Worm (Caenorhabditis elegans) whole organism, L4/young adult: ENCODE measurements around the gene hmg-4.

Experiments used
- W03F9.2 ChIP-seq: fragments of 150-350 bp; optimal IDR thresholded peaks from 2 replicates; lab custom pipeline; 2014; ENCODE audit warnings: missing biosample characterization, missing genetic modification characterization
- dao-5 ChIP-seq: sonication (generic microtip); optimal IDR thresholded peaks from 2 replicates; lab custom pipeline; 2016; ENCODE audit warnings: missing genotype, missing genetic modification characterization, moderate library complexity, missing compliant biosample characterization
- him-1 ChIP-seq: sonication (generic microtip); optimal IDR thresholded peaks from 2 replicates; lab custom pipeline; 2016; ENCODE audit warnings: missing genotype, missing genetic modification reagents, missing genetic modification characterization, missing compliant biosample characterization

The hmg-4 gene

DNA sequence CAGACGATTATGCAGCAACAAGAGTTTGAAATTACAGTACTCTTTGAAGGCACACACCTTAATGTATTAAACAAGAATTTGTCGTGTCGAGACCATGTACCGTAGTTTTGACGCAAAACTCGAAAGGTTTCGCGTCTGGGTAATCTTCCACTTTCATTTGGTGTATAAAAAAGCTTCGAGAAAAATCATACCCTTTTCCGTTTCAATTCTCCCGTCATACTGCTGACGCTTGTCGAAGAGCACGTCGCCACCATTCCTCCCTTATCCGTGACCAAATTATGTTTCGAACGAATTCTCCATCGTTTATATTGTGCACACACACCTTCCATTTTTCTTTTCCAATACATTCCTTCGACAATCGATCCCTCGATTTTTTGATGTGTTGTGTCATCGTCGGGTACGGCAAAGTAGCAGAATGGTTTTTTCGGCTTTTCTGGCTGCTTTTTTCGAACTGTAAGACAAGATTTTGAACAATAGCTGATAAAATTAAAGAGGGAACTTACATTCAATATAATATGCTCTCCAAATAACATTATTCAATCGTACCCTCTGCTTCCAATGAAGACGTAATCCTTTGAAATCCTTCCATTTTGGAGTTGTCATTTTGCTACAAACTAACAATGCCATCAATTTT lies 7.5 kb downstream of the hmg-4 start:
- TF ChIP-seq dao-5 (tag; lab: Kevin White, UChicago) = no peak
- TF ChIP-seq him-1 (tag; lab: Kevin White, UChicago) = no peak
- no peak for TF ChIP-seq W03F9.2 (tag; lab: Kevin White, UChicago)

DNA sequence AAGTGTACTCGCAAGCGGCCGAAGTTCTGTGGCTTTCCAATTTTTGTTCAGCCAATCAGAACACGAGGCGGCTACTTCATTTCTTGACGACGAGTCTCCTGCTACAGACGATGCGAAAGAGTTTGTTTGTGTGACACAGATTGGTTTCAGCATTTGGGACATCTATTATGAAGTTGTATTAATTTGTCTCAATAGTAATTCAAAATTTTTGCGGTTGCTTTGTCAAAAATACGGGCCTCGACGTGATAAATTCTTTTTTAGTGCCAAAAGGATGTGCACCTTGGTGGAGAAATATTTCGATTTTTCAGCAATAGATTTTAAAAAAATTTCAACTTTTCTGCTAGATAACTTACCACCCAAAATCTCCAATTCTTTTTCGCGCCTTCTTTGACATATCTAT lies 10.8 kb downstream of the hmg-4 start:
- no peak for TF ChIP-seq W03F9.2 (tag; lab: Kevin White, UChicago)
- no peak for TF ChIP-seq dao-5 (tag; lab: Kevin White, UChicago)
- TF ChIP-seq him-1 (tag; lab: Kevin White, UChicago) = no peak

DNA sequence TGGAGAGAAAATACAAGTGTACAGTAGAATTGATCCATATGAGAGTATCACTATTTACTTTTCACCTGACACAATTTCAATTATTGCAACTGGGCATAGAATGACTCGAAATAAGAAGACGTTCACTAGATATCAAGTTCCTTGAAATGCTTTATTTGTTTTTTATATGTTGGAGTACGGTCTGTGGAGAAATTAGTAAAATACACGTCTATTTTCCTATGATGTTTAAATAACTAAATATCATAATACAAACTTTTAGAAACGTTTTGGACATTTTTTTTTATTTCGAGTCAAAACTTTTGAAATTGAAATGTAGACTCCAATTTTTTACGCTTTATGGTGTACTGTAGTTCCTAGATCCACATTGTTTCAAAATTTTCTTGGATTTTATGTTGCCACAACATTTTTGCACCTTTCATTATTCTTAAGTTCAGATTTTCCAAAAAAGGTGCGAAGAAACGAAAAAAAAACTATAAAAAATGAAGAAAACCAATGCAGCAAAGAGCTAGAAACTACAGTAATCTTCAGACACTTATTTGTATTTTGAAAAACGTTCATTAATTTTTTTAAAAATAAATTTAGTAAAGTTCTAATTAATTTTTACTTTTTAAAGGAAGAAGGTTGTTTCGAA lies 11.9 kb downstream of the hmg-4 start:
- TF ChIP-seq dao-5 (tag; lab: Kevin White, UChicago) = no peak
- no peak for TF ChIP-seq W03F9.2 (tag; lab: Kevin White, UChicago)
- TF ChIP-seq him-1 (tag; lab: Kevin White, UChicago) = no peak

DNA sequence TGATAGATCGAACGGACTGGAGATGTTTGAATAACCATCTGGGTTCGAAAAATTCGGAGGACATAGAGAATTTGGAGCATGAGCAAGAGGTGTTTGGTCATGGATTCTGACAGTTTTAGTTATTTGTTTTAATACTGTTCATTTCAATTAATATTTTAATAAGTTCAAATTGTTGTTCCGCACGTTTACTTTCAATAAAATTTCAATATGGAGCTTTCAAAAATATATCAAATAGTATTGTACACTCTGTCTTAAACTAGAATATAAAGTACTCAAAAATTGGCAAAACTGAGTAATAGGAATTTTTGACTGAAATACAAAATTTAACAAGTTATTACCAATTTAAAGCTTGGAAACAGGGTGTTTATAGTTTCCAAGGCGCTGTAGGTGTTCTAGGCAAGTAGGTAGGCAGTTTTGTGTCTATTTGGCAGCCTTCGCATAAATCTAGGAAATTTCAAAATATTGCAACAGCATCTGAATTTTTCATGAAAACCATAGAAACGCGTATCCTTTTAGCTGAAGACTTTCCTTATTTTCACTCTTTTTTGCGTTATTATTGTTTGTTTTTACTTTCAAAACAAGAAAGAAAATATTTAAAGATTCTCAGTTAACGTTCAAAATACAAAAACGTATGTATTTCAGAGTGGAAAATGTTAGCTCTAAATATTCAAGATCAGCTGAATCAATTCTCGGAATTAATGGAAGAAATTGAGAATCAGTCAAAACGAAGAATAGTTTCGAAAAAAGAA lies 14.2 kb downstream of the hmg-4 start, which contains the start of the genes T20B12.5 and T20B12.4:
Gene T20B12.5, minus strand, starts transcription at position 101 of the 749 bp plus-strand sequence.
Gene T20B12.4, plus strand, starts transcription at position 699 of the 749 bp plus-strand sequence.
- TF ChIP-seq dao-5 (tag; lab: Kevin White, UChicago) = no peak
- no peak for TF ChIP-seq W03F9.2 (tag; lab: Kevin White, UChicago)
- TF ChIP-seq him-1 (tag; lab: Kevin White, UChicago) = no peak

DNA sequence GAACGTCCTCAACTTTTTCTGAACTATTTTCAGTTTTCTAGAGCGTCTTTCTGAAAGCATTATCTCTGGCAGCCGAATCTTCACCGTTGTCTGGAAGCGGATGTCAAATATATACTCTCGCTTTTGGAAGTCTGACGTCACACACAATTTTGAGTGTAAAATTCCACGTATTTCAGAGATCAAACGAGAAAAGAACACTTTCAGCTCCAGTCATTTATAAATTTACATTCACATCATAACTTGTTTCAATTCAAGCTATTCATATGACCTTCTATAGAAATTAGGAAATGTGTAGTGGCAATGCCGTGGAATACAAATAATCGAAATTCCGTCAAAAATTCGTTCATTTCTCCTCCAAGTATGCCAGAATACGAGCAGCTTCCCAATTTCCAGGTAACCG lies 15.8 kb downstream of the hmg-4 start, which contains the start of gene F08F8.11:
Gene F08F8.11, plus strand, starts transcription at position 301 of the 400 bp plus-strand sequence.
- no peak for TF ChIP-seq him-1 (tag; lab: Kevin White, UChicago)
- no peak for TF ChIP-seq W03F9.2 (tag; lab: Kevin White, UChicago)
- no peak for TF ChIP-seq dao-5 (tag; lab: Kevin White, UChicago)

DNA sequence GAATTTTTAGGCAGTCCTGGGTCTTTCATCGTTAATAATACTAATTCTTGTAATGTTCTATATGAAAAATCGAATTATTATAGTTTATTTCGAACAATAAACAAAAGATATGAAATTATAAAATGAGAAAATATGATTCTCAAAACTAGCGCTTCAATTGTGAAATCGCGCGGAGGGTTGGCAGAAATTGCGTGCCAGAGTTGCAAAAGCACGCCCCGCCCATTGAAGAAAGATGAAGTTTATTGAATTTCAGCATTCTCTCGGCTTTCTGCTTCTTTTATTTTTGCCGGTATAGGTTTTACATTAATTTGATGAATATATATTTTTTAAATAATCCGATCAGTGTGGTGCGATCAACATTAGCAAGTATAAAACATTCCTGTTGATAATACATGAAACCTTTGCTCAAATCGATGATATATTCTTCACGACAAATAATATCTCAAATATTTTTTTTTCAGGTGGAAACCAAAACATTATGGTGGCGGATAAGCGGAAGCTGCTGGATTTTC lies 22.3 kb downstream of the hmg-4 start, which contains the start of the genes eco-1 and hmgr-1:
Gene eco-1, minus strand, starts transcription at position 59 of the 512 bp plus-strand sequence.
Gene hmgr-1, plus strand, starts transcription at position 462 of the 512 bp plus-strand sequence.
- TF ChIP-seq dao-5 (tag; lab: Kevin White, UChicago) = no peak
- no peak for TF ChIP-seq W03F9.2 (tag; lab: Kevin White, UChicago)

DNA sequence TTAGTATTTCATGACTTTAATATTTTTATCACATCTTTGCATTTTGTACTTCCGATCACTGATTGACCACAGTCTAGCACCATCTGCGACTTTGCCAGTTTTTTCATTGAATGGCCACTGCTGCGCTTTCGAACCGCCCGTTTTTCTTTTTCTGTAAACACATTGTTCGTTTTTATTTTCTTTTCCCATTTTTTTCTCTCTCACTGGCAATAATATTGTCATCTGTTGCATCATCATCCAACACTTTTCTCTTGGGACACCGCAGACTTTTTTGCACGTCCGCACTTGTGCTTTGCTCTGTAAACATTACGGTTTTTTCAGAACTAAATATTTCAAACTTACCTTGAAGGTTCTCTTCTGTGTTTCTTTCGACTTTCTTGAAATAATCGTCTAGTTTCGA lies 22.8 kb downstream of the hmg-4 start:
- TF ChIP-seq dao-5 (tag; lab: Kevin White, UChicago) = no peak

DNA sequence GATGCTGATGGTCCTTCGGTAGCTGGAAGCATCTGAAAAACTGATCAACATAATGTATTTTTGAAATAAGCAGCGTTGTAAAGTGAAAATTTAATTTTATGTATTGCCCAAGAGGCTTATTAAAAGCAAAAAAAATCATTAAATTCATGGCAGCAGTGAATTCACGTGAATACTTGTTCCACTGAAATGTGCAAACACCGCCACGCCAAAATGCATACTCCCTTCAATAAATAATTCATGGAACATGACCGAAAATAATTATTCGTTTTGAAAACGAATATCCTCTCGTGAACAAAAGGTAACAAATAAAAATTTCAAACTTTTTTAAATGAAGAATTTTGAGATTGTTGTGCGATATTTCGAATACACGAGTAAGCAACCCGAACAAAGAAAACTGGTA lies 24.0 kb downstream of the hmg-4 start, which contains the start of gene F08F8.10:
Gene F08F8.10, minus strand, starts transcription at position 38 of the 400 bp plus-strand sequence.
- no peak for TF ChIP-seq W03F9.2 (tag; lab: Kevin White, UChicago)
- no peak for TF ChIP-seq him-1 (tag; lab: Kevin White, UChicago)
- no peak for TF ChIP-seq dao-5 (tag; lab: Kevin White, UChicago)

DNA sequence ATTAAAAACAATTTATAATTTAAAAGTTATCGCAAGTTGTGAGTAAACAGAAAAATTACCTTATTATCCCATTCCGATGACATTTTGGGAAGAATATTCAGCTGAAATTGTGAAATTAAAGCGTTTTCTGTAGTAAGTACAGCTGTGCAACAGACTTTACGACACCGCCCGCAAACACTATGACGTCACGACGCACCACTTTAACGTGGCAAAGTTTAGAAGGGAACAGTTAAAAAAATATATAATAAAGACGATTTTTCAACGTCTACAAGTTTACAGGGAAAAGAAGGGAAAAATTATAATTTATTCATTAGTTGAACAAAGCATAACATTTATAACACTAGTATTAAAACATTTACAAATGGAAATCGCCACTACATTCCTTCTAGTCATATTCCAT lies 27.5 kb downstream of the hmg-4 start, which contains the start of gene F08F8.9:
Gene F08F8.9, minus strand, starts transcription at position 101 of the 400 bp plus-strand sequence.
- no peak for TF ChIP-seq him-1 (tag; lab: Kevin White, UChicago)
- TF ChIP-seq W03F9.2 (tag; lab: Kevin White, UChicago) = no peak
- TF ChIP-seq dao-5 (tag; lab: Kevin White, UChicago) = no peak

DNA sequence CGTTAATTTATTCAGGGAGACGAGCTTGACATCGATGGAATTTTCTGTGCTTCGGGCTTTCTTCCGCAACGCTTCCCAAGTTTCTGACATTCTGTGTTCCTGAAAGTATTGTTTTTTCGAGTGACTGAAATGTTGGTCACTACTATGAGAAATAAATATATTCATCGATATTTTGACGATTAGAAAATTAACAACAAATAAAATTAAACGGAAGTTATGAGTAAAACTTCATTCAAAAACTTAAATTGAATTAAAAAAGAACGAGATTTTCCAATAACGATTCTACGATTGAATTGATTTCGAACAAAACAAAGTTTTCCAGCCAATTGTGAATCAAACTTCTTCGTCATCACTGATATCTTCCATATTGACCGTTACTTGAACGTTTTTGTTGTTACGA lies 32.3 kb downstream of the hmg-4 start, which contains the start of gene gos-28:
Gene gos-28, minus strand, starts transcription at position 101 of the 400 bp plus-strand sequence.
- TF ChIP-seq dao-5 (tag; lab: Kevin White, UChicago) = no peak
- no peak for TF ChIP-seq him-1 (tag; lab: Kevin White, UChicago)
- no peak for TF ChIP-seq W03F9.2 (tag; lab: Kevin White, UChicago)

DNA sequence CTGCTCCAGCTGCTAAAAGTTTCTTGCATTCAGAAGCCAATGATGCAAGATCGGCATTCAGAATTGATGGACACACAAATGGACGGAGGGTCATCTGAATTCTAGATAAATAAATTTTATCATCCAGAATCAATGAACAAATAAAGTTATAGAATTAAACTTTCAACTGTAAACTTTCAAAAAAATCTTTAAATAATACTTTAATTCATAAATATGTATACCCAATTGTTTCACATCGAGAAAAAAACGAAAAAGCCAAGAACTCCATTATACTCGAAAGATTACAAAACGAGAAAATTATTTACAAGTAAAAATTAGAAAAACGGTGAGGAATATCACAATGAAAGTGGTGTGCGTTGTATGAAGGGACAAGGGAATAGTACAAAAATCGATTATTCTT lies 34.3 kb downstream of the hmg-4 start, which contains the start of gene F08F8.7:
Gene F08F8.7, minus strand, starts transcription at position 101 of the 400 bp plus-strand sequence.
- no peak for TF ChIP-seq dao-5 (tag; lab: Kevin White, UChicago)

DNA sequence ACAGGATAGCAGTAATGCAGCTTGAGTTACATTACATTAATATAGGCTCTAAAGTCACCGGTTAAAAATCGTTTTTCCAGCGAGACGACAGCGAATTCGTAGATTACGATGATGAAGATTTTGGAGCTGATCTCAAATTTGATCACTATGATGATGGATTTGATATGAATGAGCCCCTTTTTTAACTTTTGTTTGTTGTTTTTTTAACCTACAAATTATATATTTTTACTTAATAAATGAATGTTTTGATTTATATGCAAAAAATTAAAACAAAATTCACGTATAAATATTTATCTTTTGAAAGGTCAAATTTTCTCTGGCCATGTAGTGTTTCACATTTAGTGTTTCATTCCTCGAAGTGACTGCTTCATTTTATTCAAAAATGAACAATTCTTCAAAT lies 38.0 kb downstream of the hmg-4 start, which contains the start of gene F08F8.6:
Gene F08F8.6, plus strand, starts transcription at position 301 of the 400 bp plus-strand sequence.
- TF ChIP-seq him-1 (tag; lab: Kevin White, UChicago) (no peak), W03F9.2 (tag; lab: Kevin White, UChicago) (no peak), dao-5 (tag; lab: Kevin White, UChicago) (no peak)

DNA sequence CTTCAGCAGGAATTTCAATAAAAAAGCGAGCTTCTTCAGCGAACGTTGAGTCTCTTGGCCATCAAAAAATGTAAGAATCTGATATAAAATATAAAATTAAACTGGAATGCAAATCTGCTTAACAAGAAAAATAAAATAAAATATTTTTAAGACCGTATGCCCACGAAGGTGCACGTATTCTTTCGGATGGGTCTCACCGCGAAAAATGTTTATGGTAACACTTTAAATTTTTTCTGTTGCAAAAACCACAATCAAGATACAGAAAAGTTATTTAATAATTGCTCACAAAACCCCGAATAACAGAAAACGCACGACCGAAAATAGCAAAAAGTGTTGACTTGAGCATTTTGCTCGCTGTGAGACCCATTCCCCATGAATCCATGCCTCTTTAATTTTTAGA lies 42.3 kb downstream of the hmg-4 start:
- TF ChIP-seq dao-5 (tag; lab: Kevin White, UChicago) = no peak
- no peak for TF ChIP-seq W03F9.2 (tag; lab: Kevin White, UChicago)
- TF ChIP-seq him-1 (tag; lab: Kevin White, UChicago) = no peak
